Fruit fly (Drosophila melanogaster) Kc167 (cell line): ENCODE measurements around the gene para.

Experiments
- Myc ChIP-seq: fragments of >200 bp; optimal IDR thresholded peaks from 2 replicates; lab custom pipeline; 2017; ENCODE audit warnings: missing external identifiers
- Sin3A ChIP-seq: fragments of >200 bp; optimal IDR thresholded peaks from 2 replicates; lab custom pipeline; 2018; ENCODE audit warnings: missing external identifiers
- h ChIP-seq: fragments of >200 bp; optimal IDR thresholded peaks from 3 replicates; lab custom pipeline; 2018; ENCODE audit warnings: missing external identifiers
- insv ChIP-seq: fragments of >200 bp; optimal IDR thresholded peaks from 3 replicates; lab custom pipeline; 2018; ENCODE audit warnings: missing external identifiers
- psq ChIP-seq: fragments of >200 bp; optimal IDR thresholded peaks from 2 replicates; lab custom pipeline; 2017; ENCODE audit warnings: missing external identifiers
- ttk ChIP-seq: sonication (Bioruptor generic); optimal IDR thresholded peaks from 2 replicates; lab custom pipeline; 2017; ENCODE audit warnings: missing external identifiers

DNA sequence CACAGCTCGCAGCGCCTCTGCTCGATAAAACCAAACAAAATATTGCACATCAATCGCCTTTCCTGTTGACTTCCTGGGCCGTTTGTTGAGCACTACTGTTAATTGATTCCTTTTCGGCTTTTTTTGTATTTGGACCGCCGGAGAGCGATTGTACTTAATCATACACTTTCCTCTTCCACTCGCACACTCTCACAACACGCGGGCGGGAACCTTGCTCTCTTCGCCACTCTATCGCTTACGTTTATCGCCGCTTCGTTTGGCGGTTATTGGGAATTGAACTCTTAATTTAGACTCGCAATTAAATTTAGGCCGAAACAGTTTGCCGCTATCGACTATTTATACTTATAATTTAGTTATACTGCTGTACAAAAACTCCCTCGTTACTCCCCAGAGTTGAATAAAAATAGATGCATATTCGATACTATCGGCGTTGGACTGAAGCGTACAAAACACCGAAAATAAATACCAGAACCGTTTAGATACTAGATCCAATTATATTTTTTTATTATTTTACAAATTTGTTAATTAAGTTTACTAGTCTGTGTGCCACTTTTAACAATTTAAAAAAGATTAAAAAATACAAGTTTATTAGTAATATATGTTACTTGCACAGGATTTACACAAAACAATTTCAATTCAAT lies 20.8 kb upstream of the para start, which contains the start of gene Arp2:
- TF ChIP-seq Myc (lab: Kevin White, UChicago) = no peak
- TF ChIP-seq Sin3A (lab: Kevin White, UChicago) = no peak
- TF ChIP-seq h = no peak
- no peak for TF ChIP-seq psq (lab: Kevin White, UChicago)
- TF ChIP-seq insv = no peak
- TF ChIP-seq ttk = no peak
